Worm (Caenorhabditis elegans): ENCODE results near the gene R01E6.7.

The R01E6.7 gene

DNA sequence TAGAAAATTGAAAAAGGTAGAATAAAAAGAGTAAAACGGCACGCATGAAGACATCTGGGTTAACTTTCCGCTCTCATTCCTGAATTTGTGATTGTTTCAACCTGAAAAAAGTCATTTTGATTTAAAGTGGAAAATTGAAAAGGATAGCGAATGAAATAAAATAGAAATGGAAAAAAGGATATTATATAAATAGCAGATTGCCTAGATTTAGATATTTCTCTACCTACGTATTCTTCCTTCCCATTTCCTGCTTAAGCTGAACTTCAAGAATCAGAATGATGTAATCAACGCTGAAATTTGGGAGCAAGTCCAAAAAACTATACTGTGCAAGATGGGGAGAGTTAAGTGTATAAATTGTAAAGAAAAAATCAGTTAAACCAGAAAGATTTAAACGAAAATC is at the start of gene R01E6.7:
TSS of gene R01E6.7 (minus strand) at position 101 of the 400 bp plus-strand sequence.
- no peak for TF ChIP-seq nhr-12 (tag; optimal IDR thresholded peaks at IDR 0.05)
- TF ChIP-seq fkh-2 (tag; optimal IDR thresholded peaks at IDR 0.05), result no peak
- TF ChIP-seq hmg-11 (tag; optimal IDR thresholded peaks at IDR 0.05), result no peak
- no peak for TF ChIP-seq ceh-16 (tag; optimal IDR thresholded peaks at IDR 0.05)
- TF ChIP-seq ZK546.5 (tag; optimal IDR thresholded peaks at IDR 0.05), result no peak
- TF ChIP-seq unc-39 (tag; optimal IDR thresholded peaks at IDR 0.05), result no peak
- no peak for TF ChIP-seq elt-1 (tag; optimal IDR thresholded peaks at IDR 0.05)
- no peak for TF ChIP-seq sea-2 (GFP tag; optimal IDR thresholded peaks at IDR 0.05)
- no peak for TF ChIP-seq eor-1 (tag; optimal IDR thresholded peaks at IDR 0.05)
- no peak for TF ChIP-seq nhr-77 (tag; optimal IDR thresholded peaks at IDR 0.05)
- no peak for TF ChIP-seq aly-2 (tag; optimal IDR thresholded peaks at IDR 0.05)
- no peak for TF ChIP-seq zag-1 (tag; optimal IDR thresholded peaks at IDR 0.05)
- no peak for TF ChIP-seq ceh-9 (tag; optimal IDR thresholded peaks at IDR 0.05)
- TF ChIP-seq fkh-10 (GFP tag; optimal IDR thresholded peaks at IDR 0.05), result no peak
- TF ChIP-seq lsy-12 (tag; optimal IDR thresholded peaks at IDR 0.05), result no peak
- no peak for TF ChIP-seq nhr-67 (tag; optimal IDR thresholded peaks at IDR 0.05)
- no peak for TF ChIP-seq pqm-1 (tag; optimal IDR thresholded peaks at IDR 0.05)

DNA sequence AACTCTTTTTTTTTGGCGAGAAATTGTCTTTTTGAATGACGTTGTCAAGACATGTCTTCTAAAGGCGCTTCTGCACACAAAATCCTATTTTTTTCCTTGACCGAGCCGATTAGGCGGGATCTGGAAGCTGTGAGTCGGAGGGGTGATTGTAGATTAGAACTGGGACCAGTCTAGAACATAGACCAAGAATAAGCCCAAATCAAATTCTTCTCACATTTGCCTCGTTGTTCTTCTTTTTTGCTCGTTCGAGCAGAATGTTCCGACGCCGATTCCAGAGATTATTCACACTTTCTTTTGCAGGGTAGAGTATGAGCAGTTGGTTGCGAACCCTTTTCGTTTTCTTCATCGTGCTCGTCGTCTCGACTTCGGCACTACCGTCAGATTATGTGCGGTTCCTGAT is 48.8 kb upstream of the R01E6.7 start, which contains the start of gene nlp-53:
TSS of gene nlp-53 (plus strand) at position 301 of the 400 bp plus-strand sequence.
- TF ChIP-seq ceh-16 (tag; optimal IDR thresholded peaks at IDR 0.05) (no peak), aly-2 (tag; optimal IDR thresholded peaks at IDR 0.05) (no peak), nhr-237 (tag; optimal IDR thresholded peaks at IDR 0.05) (no peak), elt-2 (tag; optimal IDR thresholded peaks at IDR 0.05) (no peak), unc-62 (GFP tag; optimal IDR thresholded peaks at IDR 0.05) (no peak), egl-5 (tag; optimal IDR thresholded peaks at IDR 0.05) (no peak), egl-27 (tag; optimal IDR thresholded peaks at IDR 0.05) (no peak), lin-39 (tag; optimal IDR thresholded peaks at IDR 0.05) (no peak), lin-15B (tag; optimal IDR thresholded peaks at IDR 0.05) (no peak), nhr-25 (tag; optimal IDR thresholded peaks at IDR 0.05) (no peak), nhr-67 (tag; optimal IDR thresholded peaks at IDR 0.05) (no peak), fkh-2 (tag; optimal IDR thresholded peaks at IDR 0.05) (no peak), sea-2 (GFP tag; optimal IDR thresholded peaks at IDR 0.05) (no peak), nhr-77 (tag; optimal IDR thresholded peaks at IDR 0.05) (no peak), ztf-4 (tag; optimal IDR thresholded peaks at IDR 0.05) (no peak), ztf-11 (tag; optimal IDR thresholded peaks at IDR 0.05) (no peak), fkh-10 (GFP tag; optimal IDR thresholded peaks at IDR 0.05) (no peak), hmg-11 (tag; optimal IDR thresholded peaks at IDR 0.05) (no peak), unc-39 (tag; optimal IDR thresholded peaks at IDR 0.05) (no peak)

DNA sequence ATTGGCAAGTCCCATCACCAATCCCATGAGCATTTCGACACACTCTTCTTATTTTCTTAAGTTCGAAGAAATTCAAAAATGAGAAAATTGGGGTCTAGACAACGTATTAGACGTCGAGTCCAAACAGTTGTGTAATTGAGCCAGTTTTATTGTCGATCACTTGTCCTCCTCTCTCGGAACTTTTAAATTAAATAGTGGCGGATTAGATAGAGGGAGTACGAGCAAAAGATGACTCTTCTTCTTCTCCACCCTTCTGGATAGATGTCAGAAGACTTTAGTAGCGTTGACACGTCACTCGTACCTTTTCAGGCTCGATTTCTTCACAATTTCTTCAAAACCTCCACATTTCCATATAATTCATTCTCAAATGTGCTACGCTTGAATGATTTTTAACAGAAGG is 45.4 kb upstream of the R01E6.7 start:
- no peak for TF ChIP-seq skn-1 (tag; optimal IDR thresholded peaks at IDR 0.05)
- no peak for TF ChIP-seq ceh-82 (tag; optimal IDR thresholded peaks at IDR 0.05)
- no peak for TF ChIP-seq ZK546.5 (tag; optimal IDR thresholded peaks at IDR 0.05)
- TF ChIP-seq ceh-9 (tag; optimal IDR thresholded peaks at IDR 0.05), result no peak
- TF ChIP-seq nfya-1 (tag; optimal IDR thresholded peaks at IDR 0.05; ENCODE audit: insufficient read depth), result no peak
- no peak for TF ChIP-seq fos-1 (tag; optimal IDR thresholded peaks at IDR 0.05)
- no peak for TF ChIP-seq daf-12 (tag; optimal IDR thresholded peaks at IDR 0.05)
- no peak for TF ChIP-seq pqm-1 (tag; optimal IDR thresholded peaks at IDR 0.05)

DNA sequence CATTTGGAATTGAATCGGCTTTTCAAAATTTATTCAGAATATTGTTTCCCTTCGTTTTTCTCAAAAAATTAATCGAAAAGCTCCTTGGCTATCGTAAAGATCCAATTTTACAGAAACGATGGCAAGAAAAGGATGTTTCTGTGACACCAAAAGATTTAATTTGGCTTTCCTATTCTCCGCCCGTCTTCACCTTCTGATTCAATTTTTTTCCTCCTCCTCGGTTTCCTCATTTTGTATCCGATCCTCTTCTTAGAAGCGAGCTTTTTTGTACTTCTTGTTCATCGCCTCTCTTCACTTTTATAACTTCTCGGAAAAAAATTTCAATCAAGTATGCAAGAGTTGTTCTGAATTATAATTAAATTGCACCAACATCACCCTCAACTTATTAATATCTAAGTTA is 40.3 kb upstream of the R01E6.7 start:
- TF ChIP-seq fkh-10 (GFP tag; optimal IDR thresholded peaks at IDR 0.05) (peak; percentile 52), nhr-67 (tag; optimal IDR thresholded peaks at IDR 0.05) (no peak), unc-62 (GFP tag; optimal IDR thresholded peaks at IDR 0.05) (no peak)

DNA sequence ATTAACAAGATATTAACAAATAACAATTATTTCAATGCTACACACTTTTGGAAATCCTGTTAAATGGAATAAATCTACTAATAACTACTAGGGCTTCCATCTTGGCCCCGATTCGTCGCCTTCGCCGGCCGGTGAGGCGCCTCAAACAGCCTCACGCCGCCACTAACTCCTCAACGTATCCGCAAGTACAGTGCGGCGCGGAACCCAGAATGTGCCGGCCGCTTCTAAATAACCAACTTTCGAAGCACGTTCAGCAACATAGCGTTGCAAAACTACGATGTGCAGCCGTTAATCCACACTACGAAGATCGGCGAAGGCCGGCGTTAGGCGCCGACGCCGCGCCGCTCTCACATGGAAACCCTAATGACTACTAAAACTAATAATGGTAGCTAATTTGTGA is 36.1 kb upstream of the R01E6.7 start:
- no peak for TF ChIP-seq lin-39 (tag; optimal IDR thresholded peaks at IDR 0.05)
- no peak for TF ChIP-seq ceh-28 (tag; optimal IDR thresholded peaks at IDR 0.05)
- TF ChIP-seq nhr-67 (tag; optimal IDR thresholded peaks at IDR 0.05), result no peak
- no peak for TF ChIP-seq elt-2 (tag; optimal IDR thresholded peaks at IDR 0.05)
- TF ChIP-seq fkh-10 (GFP tag; optimal IDR thresholded peaks at IDR 0.05), result no peak

Data from whole organism, L3 larva.